Fruit fly (Drosophila melanogaster): ENCODE measurements around the gene cad.

cad gene

DNA sequence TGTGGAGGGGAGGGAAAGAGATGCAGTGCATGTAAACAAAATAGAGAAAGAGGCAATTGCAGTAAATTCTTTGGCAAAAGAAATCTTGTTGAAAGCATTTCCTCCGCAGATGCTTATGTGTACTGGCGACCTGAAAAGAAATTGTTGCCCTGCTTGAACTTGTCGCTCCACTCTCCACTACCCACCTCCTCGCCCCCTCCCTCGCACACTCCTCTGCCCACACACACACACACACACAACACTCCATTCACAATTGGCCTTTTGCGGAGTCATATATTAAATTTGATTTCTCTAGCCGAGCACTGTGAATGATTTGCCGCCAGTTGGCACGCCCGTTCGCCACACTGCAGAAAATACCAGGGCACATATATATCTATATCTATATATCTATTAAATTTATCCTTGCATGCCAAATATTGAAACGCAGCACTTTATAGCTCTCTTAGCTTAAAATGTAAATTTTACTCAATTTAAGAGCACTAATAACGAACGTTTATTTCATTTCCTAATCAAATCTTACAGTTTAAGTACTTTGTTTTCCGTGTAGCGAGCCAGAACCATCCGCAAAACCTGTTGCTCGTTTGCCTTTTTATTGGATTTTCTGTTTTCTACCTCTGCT is 11.6 kb upstream of the cad start (continued):
- TF ChIP-seq CG2202 (tag; optimal IDR thresholded peaks at IDR 0.05), result no peak
- TF ChIP-seq peb (GFP tag; IDR thresholded peaks at IDR 0.05), result peak; percentile 44; the same call in 1 of the 2 replicates
- peak; percentile 70 for TF ChIP-seq mam (GFP tag; optimal IDR thresholded peaks at IDR 0.05)
- TF ChIP-seq inv (GFP tag; IDR thresholded peaks at IDR 0.05; ENCODE audit: partially characterized antibody), result no peak
- TF ChIP-seq ci (GFP tag; IDR thresholded peaks at IDR 0.05), result no peak; the same call in 2 of the 3 replicates
- TF ChIP-seq pita (GFP tag; optimal IDR thresholded peaks at IDR 0.05), result no peak
- peak; percentile 0 for TF ChIP-seq Mes4 (GFP tag; optimal IDR thresholded peaks at IDR 0.05)
- peak; percentile 23; the same call in 2 of the 3 replicates for TF ChIP-seq otp (GFP tag; IDR thresholded peaks at IDR 0.05)
- TF ChIP-seq Hr39 (optimal IDR thresholded peaks at IDR 0.05), result no peak
- TF ChIP-seq eve (GFP tag; optimal IDR thresholded peaks at IDR 0.05), result no peak
- TF ChIP-seq CG4424 (GFP tag; optimal IDR thresholded peaks at IDR 0.05), result peak; percentile 67
- peak; percentile 78 for TF ChIP-seq NFAT (GFP tag; IDR thresholded peaks at IDR 0.05)
- TF ChIP-seq CG10274 (GFP tag; optimal IDR thresholded peaks at IDR 0.05), result peak; percentile 59
- TF ChIP-seq E2f1 (GFP tag; IDR thresholded peaks at IDR 0.05), result peak; percentile 64
- TF ChIP-seq CG13894 (tag; optimal IDR thresholded peaks at IDR 0.05), result peak; percentile 71
- TF ChIP-seq unpg (GFP tag; optimal IDR thresholded peaks at IDR 0.05), result peak; percentile 67
- peak; percentile 26; the same call in 1 of the 2 replicates for TF ChIP-seq GATAe (GFP tag; conservative IDR thresholded peaks at IDR 0.05)
- TF ChIP-seq CG11695 (GFP tag; IDR thresholded peaks at IDR 0.05), result peak; percentile 75
- peak; percentile 55 for TF ChIP-seq Chrac-16 (GFP tag; optimal IDR thresholded peaks at IDR 0.05)
- TF ChIP-seq trh (GFP tag; optimal IDR thresholded peaks at IDR 0.05), result no peak
- TF ChIP-seq mirr (GFP tag; optimal IDR thresholded peaks at IDR 0.05), result no peak
- peak; percentile 70; the same call in 2 of the 3 replicates for TF ChIP-seq CG6175 (GFP tag; IDR thresholded peaks at IDR 0.05)
- no peak for TF ChIP-seq gsb-n (tag; optimal IDR thresholded peaks at IDR 0.05)
- TF ChIP-seq sens (GFP tag), result peak; percentile 95
- no peak for TF ChIP-seq CG4617 (GFP tag; optimal IDR thresholded peaks at IDR 0.05; ENCODE audit: borderline replicate concordance)
- TF ChIP-seq CG16815 (GFP tag; optimal IDR thresholded peaks at IDR 0.05), result peak; percentile 45
- TF ChIP-seq danr (GFP tag; IDR thresholded peaks at IDR 0.05), result peak; percentile 47; the same call in 1 of the 2 replicates
- peak; percentile 62; the same call in 1 of the 2 replicates for TF ChIP-seq CG11085 (GFP tag; IDR thresholded peaks at IDR 0.05)
- TF ChIP-seq CG11456 (GFP tag; IDR thresholded peaks at IDR 0.05), result peak; percentile 82
- TF ChIP-seq chm (GFP tag; IDR thresholded peaks at IDR 0.05), result no peak
- TF ChIP-seq Xrp1 (GFP tag; IDR thresholded peaks at IDR 0.05), result peak; percentile 71
- TF ChIP-seq Hsf (GFP tag; optimal IDR thresholded peaks at IDR 0.05), result peak; percentile 46
- no peak for TF ChIP-seq CG7786 (GFP tag; optimal IDR thresholded peaks at IDR 0.05)
- TF ChIP-seq phol (tag; optimal IDR thresholded peaks at IDR 0.05), result peak; percentile 66
- TF ChIP-seq fru (optimal IDR thresholded peaks at IDR 0.05), result no peak
- peak; percentile 60 for TF ChIP-seq Bteb2 (GFP tag; optimal IDR thresholded peaks at IDR 0.05)
- peak; percentile 95 for TF ChIP-seq Med (GFP tag)
- peak; percentile 63 for TF ChIP-seq PHDP (tag; optimal IDR thresholded peaks at IDR 0.05)
- no peak for TF ChIP-seq Optix (GFP tag; IDR thresholded peaks at IDR 0.05)
- peak; percentile 69 for TF ChIP-seq MBD-R2 (GFP tag; IDR thresholded peaks at IDR 0.05)
- TF ChIP-seq CG32532 (GFP tag; IDR thresholded peaks at IDR 0.05), result peak; percentile 90
- TF ChIP-seq C15 (GFP tag; IDR thresholded peaks at IDR 0.05), result peak; percentile 62; the same call in 2 of the 3 replicates
- peak; percentile 42; the same call in 1 of the 3 replicates for TF ChIP-seq CG2889 (GFP tag; IDR thresholded peaks at IDR 0.05)
- TF ChIP-seq CG13424 (tag; optimal IDR thresholded peaks at IDR 0.05), result peak; percentile 54
- TF ChIP-seq CG1024 (GFP tag; IDR thresholded peaks at IDR 0.05), result peak; percentile 44; the same call in 1 of the 2 replicates
- peak; percentile 77 for TF ChIP-seq lilli (GFP tag; optimal IDR thresholded peaks at IDR 0.05)
- no peak for TF ChIP-seq CG15479 (GFP tag; optimal IDR thresholded peaks at IDR 0.05)
- TF ChIP-seq CG11696 (GFP tag; IDR thresholded peaks at IDR 0.05), result no peak
- peak; percentile 83 for TF ChIP-seq Fer3 (tag; optimal IDR thresholded peaks at IDR 0.05)
- TF ChIP-seq sima (GFP tag; optimal IDR thresholded peaks at IDR 0.05), result no peak
- TF ChIP-seq CHES-1-like (GFP tag; optimal IDR thresholded peaks at IDR 0.05), result peak; percentile 37
- TF ChIP-seq fd96Cb (tag; optimal IDR thresholded peaks at IDR 0.05), result peak; percentile 63

Measured in whole organism, embryonic.